Fruit fly (Drosophila melanogaster) Kc167 (cell line): ENCODE data around the gene CG15034.

Source experiments
- Myc ChIP-seq: fragments of >200 bp; optimal IDR thresholded peaks from 2 replicates; lab custom pipeline; 2017; ENCODE audit warnings: missing external identifiers
- Sin3A ChIP-seq: fragments of >200 bp; optimal IDR thresholded peaks from 2 replicates; lab custom pipeline; 2018; ENCODE audit warnings: missing external identifiers
- h ChIP-seq: fragments of >200 bp; optimal IDR thresholded peaks from 3 replicates; lab custom pipeline; 2018; ENCODE audit warnings: missing external identifiers
- insv ChIP-seq: fragments of >200 bp; optimal IDR thresholded peaks from 3 replicates; lab custom pipeline; 2018; ENCODE audit warnings: missing external identifiers
- psq ChIP-seq: fragments of >200 bp; optimal IDR thresholded peaks from 2 replicates; lab custom pipeline; 2017; ENCODE audit warnings: missing external identifiers
- ttk ChIP-seq: sonication (Bioruptor generic); optimal IDR thresholded peaks from 2 replicates; lab custom pipeline; 2017; ENCODE audit warnings: missing external identifiers

Gene CG15034

dm6 chrX:7336962-7337844 is 10.1 kb downstream of the CG15034 start, which contains the start of gene CBP:
CBP (plus strand) TSS chrX:7337352.
- TF ChIP-seq h (lab: Kevin White, UChicago) (no peak), ttk (no peak), Sin3A (lab: Kevin White, UChicago) (no peak), Myc (lab: Kevin White, UChicago) (no peak)

- TF ChIP-seq insv (lab: Kevin White, UChicago) = no peak
- TF ChIP-seq ttk = no peak
- TF ChIP-seq psq (lab: Kevin White, UChicago) = no peak
- no peak for TF ChIP-seq h (lab: Kevin White, UChicago)
- TF ChIP-seq Sin3A (lab: Kevin White, UChicago) = no peak
- TF ChIP-seq Myc (lab: Kevin White, UChicago) = no peak
These were observed 11.0 kb downstream of the CG15034 start for dm6 chrX:7336121-7336961.

- TF ChIP-seq Sin3A (lab: Kevin White, UChicago) (no peak), psq (lab: Kevin White, UChicago) (no peak), h (lab: Kevin White, UChicago) (no peak), Myc (lab: Kevin White, UChicago) (no peak), ttk (no peak), insv (lab: Kevin White, UChicago) (no peak)
These were observed 11.7 kb downstream of the CG15034 start for dm6 chrX:7335524-7335991.

dm6 chrX:7334801-7335176 is 12.5 kb downstream of the CG15034 start:
- TF ChIP-seq psq (lab: Kevin White, UChicago) = no peak

- TF ChIP-seq insv (lab: Kevin White, UChicago) (no peak), h (lab: Kevin White, UChicago) (no peak), Myc (lab: Kevin White, UChicago) (no peak), psq (lab: Kevin White, UChicago) (no peak), Sin3A (lab: Kevin White, UChicago) (no peak), ttk (no peak)
These were observed 13.2 kb downstream of the CG15034 start for dm6 chrX:7333858-7334800.

- TF ChIP-seq h (lab: Kevin White, UChicago) (no peak), insv (lab: Kevin White, UChicago) (no peak), Myc (lab: Kevin White, UChicago) (no peak)
These were observed 14.0 kb downstream of the CG15034 start for dm6 chrX:7333298-7333743.

- TF ChIP-seq Myc (lab: Kevin White, UChicago) (no peak), ttk (no peak), psq (lab: Kevin White, UChicago) (no peak)
These were observed 14.8 kb downstream of the CG15034 start for dm6 chrX:7332493-7332892.

- TF ChIP-seq insv (lab: Kevin White, UChicago) = no peak
- TF ChIP-seq Sin3A (lab: Kevin White, UChicago) = no peak
- TF ChIP-seq psq (lab: Kevin White, UChicago) = no peak
- TF ChIP-seq h (lab: Kevin White, UChicago) = no peak
- no peak for TF ChIP-seq ttk
- no peak for TF ChIP-seq Myc (lab: Kevin White, UChicago)
These were observed 15.2 kb downstream of the CG15034 start, which contains the start of gene CG42780 for dm6 chrX:7332091-7332490. CG42780 (minus strand) TSS chrX:7332191.

dm6 chrX:7328746-7329145 is 18.6 kb downstream of the CG15034 start, which contains the start of gene Acsf3:
Acsf3 (plus strand) TSS chrX:7329046.
- TF ChIP-seq Sin3A (lab: Kevin White, UChicago) = no peak
- TF ChIP-seq h (lab: Kevin White, UChicago) = no peak

dm6 chrX:7324816-7325246 is 22.5 kb downstream of the CG15034 start:
- no peak for TF ChIP-seq insv (lab: Kevin White, UChicago)
- no peak for TF ChIP-seq psq (lab: Kevin White, UChicago)
- TF ChIP-seq ttk = no peak
- TF ChIP-seq h (lab: Kevin White, UChicago) = no peak
- TF ChIP-seq Sin3A (lab: Kevin White, UChicago) = no peak
- TF ChIP-seq Myc (lab: Kevin White, UChicago) = no peak
